Fruit fly (Drosophila melanogaster): ENCODE results near the gene Inx7.

The Inx7 gene

dm6 chrX:7000444-7001134, 7.2 kb upstream of the Inx7 start:
- TF ChIP-seq CrebA (GFP tag; optimal IDR thresholded peaks at IDR 0.05; ENCODE audit: borderline replicate concordance) (no peak), fru (GFP tag; optimal IDR thresholded peaks at IDR 0.05) (peak; percentile 57), lola (GFP tag; optimal IDR thresholded peaks at IDR 0.05) (no peak), Rel (GFP tag; optimal IDR thresholded peaks at IDR 0.05) (no peak), Rel (tag; optimal IDR thresholded peaks at IDR 0.05) (no peak), dmrt93B (GFP tag; optimal IDR thresholded peaks at IDR 0.05) (no peak), Sp1 (GFP tag; optimal IDR thresholded peaks at IDR 0.05) (peak; percentile 29), Mio (GFP tag; optimal IDR thresholded peaks at IDR 0.05) (no peak), GATAd (GFP tag; optimal IDR thresholded peaks at IDR 0.05) (no peak), Hnf4 (GFP tag; optimal IDR thresholded peaks at IDR 0.05) (no peak), Jra (GFP tag; optimal IDR thresholded peaks at IDR 0.05) (no peak), br (GFP tag; optimal IDR thresholded peaks at IDR 0.05) (no peak), jim (GFP tag; optimal IDR thresholded peaks at IDR 0.05) (no peak), Vsx2 (GFP tag; optimal IDR thresholded peaks at IDR 0.05; ENCODE audit: partially characterized antibody) (peak; percentile 63), woc (GFP tag; optimal IDR thresholded peaks at IDR 0.05) (peak; percentile 86), sv (GFP tag; optimal IDR thresholded peaks at IDR 0.05) (no peak), CG32264 (GFP tag; optimal IDR thresholded peaks at IDR 0.05) (no peak), psq (GFP tag; optimal IDR thresholded peaks at IDR 0.05) (peak; percentile 55), brk (GFP tag; optimal IDR thresholded peaks at IDR 0.05) (no peak), Dif (GFP tag; optimal IDR thresholded peaks at IDR 0.05; ENCODE audit: partially characterized antibody) (peak; percentile 51), rgr (GFP tag; optimal IDR thresholded peaks at IDR 0.05) (no peak), Myc (optimal IDR thresholded peaks at IDR 0.05) (no peak), sage (GFP tag; optimal IDR thresholded peaks at IDR 0.05) (no peak), N (GFP tag; optimal IDR thresholded peaks at IDR 0.05) (no peak), h (GFP tag; optimal IDR thresholded peaks at IDR 0.05) (no peak), Hr83 (GFP tag; optimal IDR thresholded peaks at IDR 0.05; ENCODE audit: poor library complexity, severe bottlenecking) (no peak), dsf (GFP tag; optimal IDR thresholded peaks at IDR 0.05; ENCODE audit: borderline replicate concordance) (no peak), Abd-B (GFP tag; optimal IDR thresholded peaks at IDR 0.05) (no peak), OdsH (GFP tag; optimal IDR thresholded peaks at IDR 0.05) (no peak), CG9705 (GFP tag; optimal IDR thresholded peaks at IDR 0.05) (no peak), ey (GFP tag; optimal IDR thresholded peaks at IDR 0.05) (no peak), usp (GFP tag; optimal IDR thresholded peaks at IDR 0.05) (no peak), dl (GFP tag; optimal IDR thresholded peaks at IDR 0.05; ENCODE audit: insufficient read depth in 1 of 2, partially characterized antibody in 2 of 2) (peak; percentile 19 to 20), Hr78 (GFP tag; optimal IDR thresholded peaks at IDR 0.05) (no peak), tai (GFP tag; optimal IDR thresholded peaks at IDR 0.05) (peak; percentile 25), foxo (GFP tag; optimal IDR thresholded peaks at IDR 0.05) (no peak), HLH106 (tag; optimal IDR thresholded peaks at IDR 0.05) (no peak), pan (optimal IDR thresholded peaks at IDR 0.05) (no peak), Dfd (GFP tag; optimal IDR thresholded peaks at IDR 0.05) (no peak)

dm6 chrX:6998492-6998852, 5.1 kb upstream of the Inx7 start, which contains the start of gene Inx2:
Gene Inx2 (plus strand): TSS chrX:6998672.
- TF ChIP-seq Rel (GFP tag; optimal IDR thresholded peaks at IDR 0.05) (peak; percentile 74), Rel (tag; optimal IDR thresholded peaks at IDR 0.05) (peak; percentile 70), Sp1 (GFP tag; optimal IDR thresholded peaks at IDR 0.05) (peak; percentile 22), CrebA (GFP tag; optimal IDR thresholded peaks at IDR 0.05; ENCODE audit: borderline replicate concordance) (peak; percentile 46), Vsx2 (GFP tag; optimal IDR thresholded peaks at IDR 0.05; ENCODE audit: partially characterized antibody) (peak; percentile 83), h (GFP tag; optimal IDR thresholded peaks at IDR 0.05) (peak; percentile 54), ey (GFP tag; optimal IDR thresholded peaks at IDR 0.05) (no peak), foxo (GFP tag; optimal IDR thresholded peaks at IDR 0.05) (no peak), Hr83 (GFP tag; optimal IDR thresholded peaks at IDR 0.05; ENCODE audit: poor library complexity, severe bottlenecking) (peak; percentile 70), Hr78 (GFP tag; optimal IDR thresholded peaks at IDR 0.05) (no peak), fru (GFP tag; optimal IDR thresholded peaks at IDR 0.05) (peak; percentile 26), woc (GFP tag; optimal IDR thresholded peaks at IDR 0.05) (no peak), OdsH (GFP tag; optimal IDR thresholded peaks at IDR 0.05) (peak; percentile 8), dl (GFP tag; optimal IDR thresholded peaks at IDR 0.05; ENCODE audit: insufficient read depth in 1 of 2, partially characterized antibody in 2 of 2) (peak; percentile 45 to 63), brk (GFP tag; optimal IDR thresholded peaks at IDR 0.05) (no peak), jim (GFP tag; optimal IDR thresholded peaks at IDR 0.05) (peak; percentile 62), rgr (GFP tag; optimal IDR thresholded peaks at IDR 0.05) (peak; percentile 31), HLH106 (tag; optimal IDR thresholded peaks at IDR 0.05) (no peak), Dif (GFP tag; optimal IDR thresholded peaks at IDR 0.05; ENCODE audit: partially characterized antibody) (peak; percentile 70), GATAd (GFP tag; optimal IDR thresholded peaks at IDR 0.05) (no peak), Hnf4 (GFP tag; optimal IDR thresholded peaks at IDR 0.05) (peak; percentile 78), Abd-B (GFP tag; optimal IDR thresholded peaks at IDR 0.05) (no peak), Jra (GFP tag; optimal IDR thresholded peaks at IDR 0.05) (peak; percentile 58), usp (GFP tag; optimal IDR thresholded peaks at IDR 0.05) (no peak)
